Fruit fly (Drosophila melanogaster) whole organism: Measurements from ENCODE around the gene ETHR.

Experiments
- CG8478 ChIP-seq: fragments of >200 bp; optimal IDR thresholded peaks from 2 replicates; lab custom pipeline; 2018; ENCODE audit warnings: inconsistent platforms
- Dll ChIP-seq: fragments of >200 bp; optimal IDR thresholded peaks from 2 replicates; lab custom pipeline; 2017
- EcR ChIP-seq, 2 experiments: fragments of >200 bp; optimal IDR thresholded peaks; 2 replicates each; lab custom pipeline; 2017; ENCODE audit warnings: missing biosample characterization in 2 of 2, missing genetic modification characterization in 2 of 2, missing genetic modification reagents in 2 of 2
- pan ChIP-seq: fragments of >200 bp; optimal IDR thresholded peaks from 2 replicates; lab custom pipeline; 2017

- TF ChIP-seq EcR (GFP tag; optimal IDR thresholded peaks at IDR 0.05; lab: Kevin White, UChicago) (no peak), CG8478 (lab: Kevin White, UChicago) (no peak), pan (lab: Kevin White, UChicago) (no peak), Dll (lab: Kevin White, UChicago) (no peak)
These were observed 40.0 kb upstream of the ETHR start for dm6 chr3R:21206802-21207238.
